Fruit fly (Drosophila melanogaster) whole organism, pupa: Measurements from ENCODE around the gene kar.

Experiments used
- CG10348 ChIP-seq: fragments of 200-800 bp; sonication (Bioruptor generic); IDR thresholded peaks from 2 replicates; pipeline ENCODE4 v1.3.6; 2022; ENCODE audit warnings: missing biosample characterization, missing genetic modification characterization
- CG12605 ChIP-seq: fragments of 200-800 bp; sonication (Bioruptor generic); IDR thresholded peaks from 2 replicates; pipeline ENCODE4 v1.3.6; 2022; ENCODE audit warnings: missing biosample characterization, missing genetic modification characterization
- CG13204 ChIP-seq: fragments of 200-800 bp; sonication (Bioruptor generic); optimal IDR thresholded peaks from 2 replicates; lab custom pipeline; 2018; ENCODE audit warnings: missing biosample characterization, mild to moderate bottlenecking, missing genetic modification characterization, moderate library complexity
- CG14655 ChIP-seq: fragments of 200-800 bp; sonication (Bioruptor generic); optimal IDR thresholded peaks from 3 replicates; lab custom pipeline; 2017; ENCODE audit warnings: mild to moderate bottlenecking, missing biosample characterization, missing genetic modification reagents, missing genetic modification characterization
- CG15710 ChIP-seq: fragments of 200-800 bp; sonication (Bioruptor generic); optimal IDR thresholded peaks from 2 replicates; lab custom pipeline; 2018; ENCODE audit warnings: missing biosample characterization, mild to moderate bottlenecking, missing genetic modification characterization, moderate library complexity
- CG32121 ChIP-seq: fragments of 200-800 bp; sonication (Bioruptor generic); IDR thresholded peaks from 2 replicates; pipeline ENCODE4 v1.3.6; 2022; ENCODE audit warnings: missing biosample characterization, missing genetic modification characterization
- CG34367 ChIP-seq: fragments of 200-800 bp; sonication (Bioruptor generic); optimal IDR thresholded peaks from 2 replicates; lab custom pipeline; 2018; ENCODE audit warnings: missing biosample characterization, mild to moderate bottlenecking, missing genetic modification characterization
- CG4496 ChIP-seq: fragments of 200-800 bp; sonication (Bioruptor generic); IDR thresholded peaks from 3 replicates; pipeline ENCODE4 v1.3.6; 2022; ENCODE audit warnings: missing biosample characterization, missing genetic modification characterization
- CG8159 ChIP-seq: fragments of 200-800 bp; sonication (Bioruptor generic); optimal IDR thresholded peaks from 3 replicates; lab custom pipeline; 2018; ENCODE audit warnings: missing biosample characterization, mild to moderate bottlenecking, missing genetic modification characterization, moderate library complexity
- CG8301 ChIP-seq: fragments of 200-800 bp; sonication (Bioruptor generic); optimal IDR thresholded peaks from 2 replicates; lab custom pipeline; 2018; ENCODE audit warnings: missing biosample characterization, mild to moderate bottlenecking, missing genetic modification characterization
- CG9948 ChIP-seq: fragments of 200-800 bp; sonication (Bioruptor generic); optimal IDR thresholded peaks from 2 replicates; lab custom pipeline; 2018; ENCODE audit warnings: missing biosample characterization, mild to moderate bottlenecking, missing genetic modification characterization, moderate library complexity
- D1 ChIP-seq: fragments of 200-800 bp; sonication (Bioruptor generic); optimal IDR thresholded peaks from 2 replicates; lab custom pipeline; 2018; ENCODE audit warnings: missing biosample characterization, mild to moderate bottlenecking, missing genetic modification characterization, moderate library complexity
- EcR ChIP-seq: fragments of 200-800 bp; sonication (Bioruptor generic); optimal IDR thresholded peaks from 3 replicates; lab custom pipeline; 2019; ENCODE audit warnings: missing biosample characterization, missing genetic modification characterization, mild to moderate bottlenecking, moderate library complexity, missing genetic modification reagents
- Ets98B ChIP-seq: fragments of 200-800 bp; sonication (Bioruptor generic); IDR thresholded peaks from 2 replicates; pipeline ENCODE4 v1.3.6; 2022; ENCODE audit warnings: missing biosample characterization, missing genetic modification characterization
- Pif1A ChIP-seq: fragments of 200-800 bp; sonication (Bioruptor generic); optimal IDR thresholded peaks from 3 replicates; lab custom pipeline; 2016; ENCODE audit warnings: missing biosample characterization, missing genetic modification characterization
- Pif1B ChIP-seq: fragments of 200-800 bp; sonication (Bioruptor generic); optimal IDR thresholded peaks from 3 replicates; lab custom pipeline; 2016; ENCODE audit warnings: missing biosample characterization, missing genetic modification characterization
- Snoo ChIP-seq: fragments of 200-800 bp; sonication (Bioruptor generic); optimal IDR thresholded peaks from 3 replicates; lab custom pipeline; 2017; ENCODE audit warnings: missing biosample characterization, mild to moderate bottlenecking, missing genetic modification characterization, inconsistent platforms
- fd96Ca ChIP-seq: fragments of 200-800 bp; sonication (Bioruptor generic); IDR thresholded peaks from 3 replicates; pipeline ENCODE4 v1.3.6; 2022; ENCODE audit warnings: missing biosample characterization, missing genetic modification characterization
- gl ChIP-seq: fragments of 200-800 bp; sonication (Bioruptor generic); optimal IDR thresholded peaks from 2 replicates; lab custom pipeline; 2018; ENCODE audit warnings: missing biosample characterization, mild to moderate bottlenecking, missing genetic modification characterization
- rn ChIP-seq: fragments of 200-800 bp; sonication (Bioruptor generic); IDR thresholded peaks from 2 replicates; pipeline ENCODE4 v1.3.6; 2022; ENCODE audit warnings: missing biosample characterization, missing genetic modification characterization

kar gene

DNA sequence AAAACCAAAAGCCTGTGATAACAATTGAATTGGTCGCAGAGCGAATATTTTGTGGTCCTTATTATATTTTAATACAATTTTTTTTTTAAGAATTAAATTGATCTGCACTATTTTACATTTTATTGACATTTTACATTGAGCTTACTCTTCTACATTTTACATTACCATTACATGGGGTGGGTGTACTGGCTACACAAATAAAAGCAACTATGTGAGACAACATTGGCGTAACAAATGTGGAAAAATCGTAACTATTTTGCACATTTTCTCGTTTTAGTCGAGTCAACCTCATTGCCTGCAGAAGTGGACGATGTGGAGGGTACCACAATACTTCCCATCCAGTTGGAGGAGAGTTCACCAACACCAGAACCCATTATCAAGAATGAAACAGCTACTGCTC lies 38.6 kb downstream of the kar start:
- TF ChIP-seq D1 (tag; lab: Kevin White, UChicago) (peak; percentile 29), Pif1B (GFP tag; lab: Kevin White, UChicago) (no peak), EcR (no peak), CG4496 (GFP tag; lab: Robert Waterston, UW) (no peak)

dm6 chr3R:12649099-12650029 lies 39.8 kb downstream of the kar start:
- TF ChIP-seq Snoo (tag; lab: Kevin White, UChicago) = no peak
- TF ChIP-seq Pif1B (GFP tag; lab: Kevin White, UChicago) = no peak
- no peak for TF ChIP-seq Pif1A (GFP tag; lab: Kevin White, UChicago)
- TF ChIP-seq CG14655 = no peak
- TF ChIP-seq D1 (tag; lab: Kevin White, UChicago) = no peak
- no peak for TF ChIP-seq CG34367 (tag; lab: Kevin White, UChicago)
- no peak for TF ChIP-seq EcR
- TF ChIP-seq CG8159 (tag; lab: Kevin White, UChicago) = no peak
- no peak for TF ChIP-seq CG9948 (tag; lab: Kevin White, UChicago)
- no peak for TF ChIP-seq CG8301 (tag; lab: Kevin White, UChicago)
- no peak for TF ChIP-seq CG32121
- TF ChIP-seq CG15710 (tag; lab: Kevin White, UChicago) = no peak
- no peak for TF ChIP-seq Ets98B (GFP tag; lab: Robert Waterston, UW)
- no peak for TF ChIP-seq CG13204 (GFP tag; lab: Kevin White, UChicago)

dm6 chr3R:12647954-12648353 lies 41.2 kb downstream of the kar start, which contains the start of gene Dtg:
Dtg (plus strand) TSS chr3R:12648058.
- TF ChIP-seq CG12605 (GFP tag; lab: Robert Waterston, UW) = 0 out of 2 replicates have a peak, but pooled peaks have one; percentile 24
- TF ChIP-seq CG4496 (GFP tag; lab: Robert Waterston, UW) = peak; percentile 50; the same call in 1 of the 3 replicates
- TF ChIP-seq Ets98B (GFP tag; lab: Robert Waterston, UW) = 0 out of 2 replicates have a peak, but pooled peaks have one; percentile 11
- TF ChIP-seq fd96Ca = no peak
- no peak for TF ChIP-seq D1 (tag; lab: Kevin White, UChicago)
- TF ChIP-seq EcR = peak; percentile 66

DNA sequence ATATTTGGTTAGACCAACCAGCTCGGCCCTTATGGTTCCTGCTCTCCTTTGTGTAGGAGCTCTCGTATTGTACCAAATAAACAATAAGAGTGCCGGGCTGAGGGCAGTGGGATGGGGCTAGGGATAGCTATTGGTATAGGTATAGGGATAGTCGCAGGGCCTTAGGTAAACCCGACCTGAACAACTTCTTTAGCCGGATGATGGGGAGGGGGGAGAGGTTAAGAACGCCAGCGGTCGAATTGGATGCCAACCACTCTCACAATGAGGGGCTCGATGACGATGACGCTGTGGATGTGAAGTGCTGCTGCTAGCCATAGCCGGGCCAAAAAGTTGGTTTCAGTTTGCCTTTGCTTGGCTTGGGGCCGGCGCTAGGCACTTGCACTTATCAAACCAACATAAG lies 41.8 kb downstream of the kar start:
- TF ChIP-seq CG4496 (GFP tag; lab: Robert Waterston, UW) (no peak), CG13204 (GFP tag; lab: Kevin White, UChicago) (no peak), CG8159 (tag; lab: Kevin White, UChicago) (no peak), fd96Ca (0 out of 3 replicates have a peak, but pooled peaks have one; percentile 26), CG32121 (no peak), CG8301 (tag; lab: Kevin White, UChicago) (no peak), Ets98B (GFP tag; lab: Robert Waterston, UW) (no peak)

DNA sequence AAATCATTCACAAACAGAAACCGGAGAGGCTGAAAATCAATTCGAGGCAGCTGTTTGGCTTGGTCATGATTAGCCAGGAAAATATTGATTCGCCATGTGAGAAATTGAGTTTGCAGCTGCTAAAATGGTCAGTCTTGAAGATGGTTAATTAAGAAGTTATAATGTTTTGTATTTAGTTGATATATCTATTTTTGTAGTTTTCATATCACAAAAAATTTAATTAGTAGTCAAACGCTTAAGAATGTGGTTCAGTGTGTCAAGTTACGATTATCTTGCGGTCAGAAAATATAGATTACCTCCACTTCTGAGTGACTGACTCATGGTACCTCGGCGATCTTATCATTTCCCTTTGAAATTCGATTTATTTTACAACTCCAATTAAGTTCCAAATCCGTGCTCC lies 42.2 kb downstream of the kar start:
- no peak for TF ChIP-seq CG12605 (GFP tag; lab: Robert Waterston, UW)
- TF ChIP-seq D1 (tag; lab: Kevin White, UChicago) = no peak
- no peak for TF ChIP-seq CG34367 (tag; lab: Kevin White, UChicago)
- no peak for TF ChIP-seq CG15710 (tag; lab: Kevin White, UChicago)
- TF ChIP-seq CG13204 (GFP tag; lab: Kevin White, UChicago) = no peak
- TF ChIP-seq Ets98B (GFP tag; lab: Robert Waterston, UW) = no peak
- TF ChIP-seq CG10348 = no peak
- no peak for TF ChIP-seq Snoo (tag; lab: Kevin White, UChicago)
- TF ChIP-seq EcR = no peak
- no peak for TF ChIP-seq CG9948 (tag; lab: Kevin White, UChicago)
- no peak for TF ChIP-seq CG4496 (GFP tag; lab: Robert Waterston, UW)
- TF ChIP-seq gl = no peak
- TF ChIP-seq Pif1B (GFP tag; lab: Kevin White, UChicago) = no peak
- TF ChIP-seq rn (GFP tag; lab: Robert Waterston, UW) = no peak
- no peak for TF ChIP-seq CG32121
- TF ChIP-seq CG14655 = no peak
- TF ChIP-seq fd96Ca = no peak

DNA sequence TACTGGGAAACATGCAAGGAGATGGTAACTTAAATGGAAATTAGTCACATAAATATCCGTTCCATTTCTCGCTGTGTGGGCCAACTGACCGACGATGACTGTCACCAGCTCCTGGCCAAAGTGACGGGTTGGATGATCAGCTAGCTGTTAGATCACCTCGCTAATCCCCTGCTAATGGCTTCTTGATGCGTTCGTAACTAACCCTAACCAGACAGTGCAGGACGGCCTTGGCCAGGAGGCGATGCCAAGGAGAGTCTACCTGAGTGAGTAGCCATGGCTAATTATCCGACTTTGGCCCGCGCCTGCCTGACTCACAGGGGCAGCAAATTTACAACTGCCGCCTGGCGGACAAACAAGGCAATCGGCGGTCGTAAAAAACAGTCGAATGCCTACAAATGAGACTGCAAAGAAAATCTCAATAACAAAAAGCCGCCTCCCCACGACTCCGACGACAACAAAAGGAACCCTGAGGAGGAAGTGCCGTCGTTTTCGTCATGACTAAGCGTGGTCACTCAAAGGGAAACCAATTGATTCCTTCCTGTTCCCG lies 43.3 kb downstream of the kar start:
- TF ChIP-seq CG4496 (GFP tag; lab: Robert Waterston, UW) (no peak), Pif1A (GFP tag; lab: Kevin White, UChicago) (no peak), CG12605 (GFP tag; lab: Robert Waterston, UW) (no peak), Snoo (tag; lab: Kevin White, UChicago) (no peak), CG15710 (tag; lab: Kevin White, UChicago) (no peak), CG10348 (no peak), CG8301 (tag; lab: Kevin White, UChicago) (no peak), CG8159 (tag; lab: Kevin White, UChicago) (no peak), gl (no peak), CG9948 (tag; lab: Kevin White, UChicago) (no peak), Pif1B (GFP tag; lab: Kevin White, UChicago) (no peak), CG34367 (tag; lab: Kevin White, UChicago) (no peak), fd96Ca (no peak), CG13204 (GFP tag; lab: Kevin White, UChicago) (no peak), CG14655 (no peak)
